Fruit fly (Drosophila melanogaster) S2 (cell line): ENCODE data around the gene CG32022.

Experiments
- CG8478 ChIP-seq: fragments of >200 bp; optimal IDR thresholded peaks from 2 replicates; lab custom pipeline; 2018
- CTCF ChIP-seq, 2 experiments: fragments of >200 bp; optimal IDR thresholded peaks; 2 replicates each; lab custom pipeline; 2018

- TF ChIP-seq CTCF (optimal IDR thresholded peaks at IDR 0.05; lab: Kevin White, UChicago) (no peak), CG8478 (no peak)
These were observed 25.1 kb downstream of the CG32022 start for dm6 chr3L:8695959-8696358.
